Fruit fly (Drosophila melanogaster) whole organism, adult: ENCODE results near the gene Tfb5.

Experiments
- CG14711 ChIP-seq: fragments of 200-800 bp; sonication (Bioruptor generic); optimal IDR thresholded peaks from 2 replicates; lab custom pipeline; 2018; ENCODE audit warnings: missing biosample characterization, mild to moderate bottlenecking, missing genetic modification characterization, moderate library complexity
- CG1620 ChIP-seq: fragments of 200-800 bp; sonication (Bioruptor generic); optimal IDR thresholded peaks from 2 replicates; lab custom pipeline; 2016; ENCODE audit warnings: missing biosample characterization, missing genetic modification characterization
- CG33017 ChIP-seq: fragments of 200-800 bp; sonication (Bioruptor generic); optimal IDR thresholded peaks from 2 replicates; lab custom pipeline; 2018; ENCODE audit warnings: missing biosample characterization, mild to moderate bottlenecking, missing genetic modification characterization, moderate library complexity
- CG7045 ChIP-seq: fragments of 200-800 bp; sonication (Bioruptor generic); optimal IDR thresholded peaks from 2 replicates; lab custom pipeline; 2017; ENCODE audit warnings: missing biosample characterization, mild to moderate bottlenecking, missing genetic modification characterization
- CG7101 ChIP-seq: fragments of 200-800 bp; sonication (Bioruptor generic); optimal IDR thresholded peaks from 2 replicates; lab custom pipeline; 2018; ENCODE audit warnings: missing biosample characterization, mild to moderate bottlenecking, missing genetic modification characterization, moderate library complexity
- Crg-1 ChIP-seq: fragments of 200-800 bp; sonication (Bioruptor generic); optimal IDR thresholded peaks from 2 replicates; lab custom pipeline; 2016; ENCODE audit warnings: missing biosample characterization, missing genetic modification characterization
- Mnt ChIP-seq: fragments of 200-800 bp; sonication (Bioruptor generic); optimal IDR thresholded peaks from 2 replicates; lab custom pipeline; 2016; ENCODE audit warnings: missing biosample characterization, mild to moderate bottlenecking, missing genetic modification characterization
- cic ChIP-seq: fragments of 200-800 bp; sonication (Bioruptor generic); optimal IDR thresholded peaks from 2 replicates; lab custom pipeline; 2017; ENCODE audit warnings: missing biosample characterization, mild to moderate bottlenecking, missing genetic modification characterization, moderate library complexity
- kay ChIP-seq: fragments of 200-800 bp; sonication (Bioruptor generic); peaks from one replicate; lab custom pipeline; 2016; ENCODE audit warnings: missing biosample characterization, missing genetic modification characterization, borderline replicate concordance
- ovo ChIP-seq: fragments of 200-800 bp; sonication (Bioruptor generic); optimal IDR thresholded peaks from 2 replicates; lab custom pipeline; 2016; ENCODE audit warnings: missing biosample characterization, missing genetic modification characterization
- toe ChIP-seq: fragments of 200-800 bp; sonication (Bioruptor generic); optimal IDR thresholded peaks from 2 replicates; lab custom pipeline; 2016; ENCODE audit warnings: missing biosample characterization, missing genetic modification characterization

DNA sequence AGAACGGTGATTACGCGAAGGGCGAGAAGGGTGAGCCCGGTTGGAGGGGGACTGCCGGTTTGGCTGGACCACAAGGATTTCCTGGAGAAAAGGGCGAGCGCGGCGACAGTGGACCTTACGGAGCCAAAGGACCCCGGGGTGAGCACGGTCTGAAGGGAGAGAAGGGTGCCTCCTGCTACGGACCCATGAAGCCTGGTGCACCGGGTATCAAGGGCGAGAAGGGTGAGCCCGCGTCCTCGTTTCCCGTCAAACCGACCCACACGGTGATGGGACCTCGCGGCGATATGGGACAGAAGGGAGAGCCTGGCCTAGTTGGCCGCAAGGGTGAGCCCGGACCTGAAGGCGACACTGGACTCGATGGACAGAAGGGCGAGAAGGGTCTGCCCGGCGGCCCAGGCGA, 20.8 kb upstream of the Tfb5 start:
- TF ChIP-seq cic (GFP tag; lab: Kevin White, UChicago) (no peak), CG33017 (tag; lab: Kevin White, UChicago) (no peak), CG7101 (no peak), Mnt (GFP tag; lab: Kevin White, UChicago) (no peak), CG14711 (tag; lab: Kevin White, UChicago) (no peak), CG7045 (GFP tag; lab: Kevin White, UChicago) (no peak), Crg-1 (GFP tag; lab: Kevin White, UChicago) (no peak), ovo (GFP tag; lab: Kevin White, UChicago) (no peak), kay (GFP tag; lab: Kevin White, UChicago) (no peak), toe (GFP tag; lab: Kevin White, UChicago) (no peak), CG1620 (GFP tag; lab: Kevin White, UChicago) (no peak)
